Worm (Caenorhabditis elegans) whole organism, L3 larva: ENCODE measurements around the gene tsp-8.

Experiments used
- ceh-16 ChIP-seq: sonication (generic microtip); optimal IDR thresholded peaks from 2 replicates; lab custom pipeline; 2017; ENCODE audit warnings: missing biosample characterization, missing genetic modification characterization
- egl-27 ChIP-seq: sonication (generic microtip); optimal IDR thresholded peaks from 4 replicates; lab custom pipeline; 2017; ENCODE audit warnings: missing biosample characterization, missing genetic modification reagents, missing genetic modification characterization
- egl-5 ChIP-seq: fragments of 150-350 bp; optimal IDR thresholded peaks from 2 replicates; lab custom pipeline; 2017; ENCODE audit warnings: missing biosample characterization, missing genetic modification reagents, missing genetic modification characterization, inconsistent platforms
- lin-39 ChIP-seq: fragments of 150-350 bp; optimal IDR thresholded peaks from 2 replicates; lab custom pipeline; 2018; ENCODE audit warnings: missing biosample characterization, missing genetic modification reagents, missing genetic modification characterization
- nhr-23 ChIP-seq: fragments of 150-350 bp; optimal IDR thresholded peaks from 2 replicates; lab custom pipeline; 2014; ENCODE audit warnings: missing biosample characterization, missing genetic modification reagents, missing genetic modification characterization
- nhr-237 ChIP-seq: fragments of 150-350 bp; optimal IDR thresholded peaks from 2 replicates; lab custom pipeline; 2014; ENCODE audit warnings: missing biosample characterization, missing genetic modification characterization
- nhr-25 ChIP-seq: sonication (generic microtip); optimal IDR thresholded peaks from 2 replicates; lab custom pipeline; 2017; ENCODE audit warnings: missing biosample characterization, missing genetic modification characterization
- nhr-28 ChIP-seq: fragments of 150-350 bp; optimal IDR thresholded peaks from 2 replicates; lab custom pipeline; 2014; ENCODE audit warnings: missing biosample characterization, missing genetic modification characterization
- nhr-67 ChIP-seq: fragments of 150-350 bp; optimal IDR thresholded peaks from 2 replicates; lab custom pipeline; 2014; ENCODE audit warnings: missing biosample characterization, missing genetic modification characterization
- nhr-77 ChIP-seq: fragments of 150-350 bp; optimal IDR thresholded peaks from 2 replicates; lab custom pipeline; 2014; ENCODE audit warnings: missing biosample characterization, missing genetic modification characterization
- tbx-2 ChIP-seq: sonication (generic microtip); optimal IDR thresholded peaks from 2 replicates; lab custom pipeline; 2016; ENCODE audit warnings: mild to moderate bottlenecking, missing genetic modification characterization, missing compliant biosample characterization
- unc-62 ChIP-seq: fragments of 150-350 bp; sonication (generic microtip); optimal IDR thresholded peaks from 4 replicates; lab custom pipeline; 2014; ENCODE audit warnings: missing biosample characterization, missing genetic modification reagents, missing genetic modification characterization

DNA sequence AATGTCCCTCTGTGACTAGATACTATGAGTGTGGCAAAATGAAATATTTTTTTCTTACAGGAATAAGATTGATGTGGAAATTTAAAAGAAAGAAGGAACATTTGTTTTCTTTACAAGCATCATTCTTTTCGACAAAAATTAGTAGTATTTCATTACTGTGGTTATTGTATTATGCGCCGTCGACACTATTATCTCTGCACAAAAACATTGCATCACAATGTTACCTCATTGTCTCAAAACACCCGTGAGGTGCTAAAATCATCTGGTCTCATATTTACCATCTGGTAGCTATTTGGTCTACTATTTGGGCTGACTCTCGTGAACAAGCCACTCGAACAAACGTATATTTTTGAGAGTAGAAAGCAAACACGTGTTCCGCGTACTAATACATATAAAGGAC, 30.2 kb upstream of the tsp-8 start:
- TF ChIP-seq nhr-25 (no peak), egl-5 (no peak), lin-39 (tag; lab: Kevin White, UChicago) (no peak), unc-62 (no peak), egl-27 (tag; lab: Kevin White, UChicago) (no peak), nhr-237 (no peak), tbx-2 (no peak), nhr-28 (tag; lab: Kevin White, UChicago) (no peak), ceh-16 (tag; lab: Kevin White, UChicago) (no peak), nhr-77 (no peak), nhr-67 (tag; lab: Kevin White, UChicago) (no peak), nhr-23 (no peak)
